Fruit fly (Drosophila melanogaster): ENCODE results near the gene CG5665.

CG5665 gene

DNA sequence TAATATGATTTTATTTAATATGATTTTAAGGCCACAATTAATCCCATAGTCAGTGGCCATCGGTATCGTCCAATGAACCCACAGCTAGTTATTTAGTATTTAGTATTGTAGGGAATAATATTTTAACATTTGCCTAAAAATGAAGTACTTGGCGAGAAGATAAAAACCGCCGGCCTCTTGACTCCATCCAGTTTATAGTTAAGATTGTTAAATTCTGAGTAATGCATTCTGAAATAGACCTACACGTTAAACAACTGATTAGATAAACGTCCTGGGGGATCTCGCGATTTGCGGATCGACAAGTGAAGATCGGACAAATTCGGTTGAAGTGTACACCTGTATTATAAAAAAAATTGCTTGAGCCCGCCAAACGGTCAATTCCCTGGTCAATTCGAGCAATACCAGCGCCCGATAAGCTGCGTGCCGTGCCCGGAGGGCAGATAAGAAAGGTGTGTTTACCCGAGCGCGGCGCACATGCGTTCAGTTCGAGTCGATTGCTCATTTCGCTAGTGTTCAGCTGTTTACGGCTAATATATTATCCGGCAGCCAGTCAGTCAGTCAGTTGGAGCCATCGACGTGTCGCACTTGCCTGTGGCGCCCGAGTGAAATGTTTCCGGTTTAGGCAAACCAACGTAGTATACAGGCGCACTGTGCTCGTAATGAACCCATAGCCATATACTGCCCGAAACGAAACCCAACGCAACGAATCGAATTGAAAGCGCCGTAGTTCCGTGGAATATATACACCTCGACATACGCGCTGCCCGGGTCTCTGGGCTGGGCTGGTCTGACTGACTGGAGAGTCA lies 28.9 kb downstream of the CG5665 start:
- TF ChIP-seq CG7368 (GFP tag; optimal IDR thresholded peaks at IDR 0.05) (no peak), achi (GFP tag; optimal IDR thresholded peaks at IDR 0.05) (no peak), CG6163 (GFP tag; IDR thresholded peaks at IDR 0.05) (peak; percentile 23; the same call in 1 of the 3 replicates), CG9139 (GFP tag; optimal IDR thresholded peaks at IDR 0.05) (no peak), OdsH (GFP tag; optimal IDR thresholded peaks at IDR 0.05) (no peak), Sox102F (GFP tag; optimal IDR thresholded peaks at IDR 0.05) (no peak), salr (GFP tag; optimal IDR thresholded peaks at IDR 0.05) (no peak), Ets21C (GFP tag; optimal IDR thresholded peaks at IDR 0.05) (no peak), eg (GFP tag; IDR thresholded peaks at IDR 0.05) (no peak), CG6276 (GFP tag; optimal IDR thresholded peaks at IDR 0.05) (no peak), fkh (GFP tag; optimal IDR thresholded peaks at IDR 0.05) (peak; percentile 26), dac (GFP tag; optimal IDR thresholded peaks at IDR 0.05) (no peak), esn (GFP tag; optimal IDR thresholded peaks at IDR 0.05) (no peak), Sox15 (GFP tag; optimal IDR thresholded peaks at IDR 0.05) (no peak), spab (GFP tag; optimal IDR thresholded peaks at IDR 0.05) (no peak), Ets96B (tag; optimal IDR thresholded peaks at IDR 0.05) (no peak), cyc (GFP tag; optimal IDR thresholded peaks at IDR 0.05) (no peak), CG8632 (GFP tag; optimal IDR thresholded peaks at IDR 0.05) (no peak), CG16779 (tag; optimal IDR thresholded peaks at IDR 0.05) (no peak), Eip75B (GFP tag; optimal IDR thresholded peaks at IDR 0.05) (no peak), CG6792 (GFP tag; optimal IDR thresholded peaks at IDR 0.05) (no peak), CG10631 (GFP tag; optimal IDR thresholded peaks at IDR 0.05) (no peak), vri (GFP tag; optimal IDR thresholded peaks at IDR 0.05) (peak; percentile 44), Hr4 (GFP tag; optimal IDR thresholded peaks at IDR 0.05) (no peak), Met (GFP tag; optimal IDR thresholded peaks at IDR 0.05) (no peak), Smox (GFP tag; optimal IDR thresholded peaks at IDR 0.05) (no peak), Eip78C (GFP tag) (peak; percentile 24), CG3032 (tag; optimal IDR thresholded peaks at IDR 0.05) (no peak), Lpt (GFP tag; optimal IDR thresholded peaks at IDR 0.05) (no peak), topi (GFP tag; optimal IDR thresholded peaks at IDR 0.05) (no peak), pdm3 (GFP tag; optimal IDR thresholded peaks at IDR 0.05) (no peak), Eip93F (GFP tag; optimal IDR thresholded peaks at IDR 0.05) (no peak), CG15336 (GFP tag; IDR thresholded peaks at IDR 0.05) (no peak), acj6 (GFP tag; optimal IDR thresholded peaks at IDR 0.05) (no peak), CG6854 (GFP tag; optimal IDR thresholded peaks at IDR 0.05) (no peak), svp (GFP tag) (peak; percentile 88)

DNA sequence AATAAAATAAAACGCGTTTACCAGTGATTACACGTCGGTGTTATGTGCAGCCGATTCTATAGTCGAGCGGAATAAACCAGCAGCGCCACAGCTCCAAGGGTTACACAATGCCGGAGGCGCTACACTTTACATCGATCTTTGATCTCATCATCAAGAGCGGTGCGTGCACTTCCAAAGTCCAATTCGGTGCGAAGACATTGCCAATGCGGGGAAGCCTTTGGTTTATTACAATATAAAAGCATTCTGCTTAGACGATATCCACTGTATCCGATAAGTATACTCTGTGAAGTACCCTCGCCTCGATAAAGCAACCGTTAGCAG lies 29.5 kb downstream of the CG5665 start:
- TF ChIP-seq Ets96B (tag; optimal IDR thresholded peaks at IDR 0.05) (no peak), net (GFP tag; optimal IDR thresholded peaks at IDR 0.05) (no peak), Blimp-1 (GFP tag; optimal IDR thresholded peaks at IDR 0.05) (no peak), Eip78C (GFP tag) (peak; percentile 27), Sox102F (GFP tag; optimal IDR thresholded peaks at IDR 0.05) (no peak), lz (GFP tag; optimal IDR thresholded peaks at IDR 0.05) (no peak), OdsH (GFP tag; optimal IDR thresholded peaks at IDR 0.05) (no peak), CG8632 (GFP tag; optimal IDR thresholded peaks at IDR 0.05) (no peak), Lpt (GFP tag; optimal IDR thresholded peaks at IDR 0.05) (no peak), CG4318 (GFP tag; optimal IDR thresholded peaks at IDR 0.05) (no peak), achi (GFP tag; optimal IDR thresholded peaks at IDR 0.05) (no peak), Met (GFP tag; optimal IDR thresholded peaks at IDR 0.05) (no peak), Smox (GFP tag; optimal IDR thresholded peaks at IDR 0.05) (no peak), salr (GFP tag; optimal IDR thresholded peaks at IDR 0.05) (no peak), pdm3 (GFP tag; optimal IDR thresholded peaks at IDR 0.05) (no peak), Sox15 (GFP tag; optimal IDR thresholded peaks at IDR 0.05) (no peak), fkh (GFP tag; optimal IDR thresholded peaks at IDR 0.05) (no peak), acj6 (GFP tag; optimal IDR thresholded peaks at IDR 0.05) (no peak), Eip75B (GFP tag; optimal IDR thresholded peaks at IDR 0.05) (no peak), spab (GFP tag; optimal IDR thresholded peaks at IDR 0.05) (peak; percentile 18), Eip93F (GFP tag; optimal IDR thresholded peaks at IDR 0.05) (no peak), svp (GFP tag) (no peak), fd85E (GFP tag; optimal IDR thresholded peaks at IDR 0.05) (no peak), dsx (GFP tag; optimal IDR thresholded peaks at IDR 0.05; ENCODE audit: poor library complexity, severe bottlenecking) (no peak), CG6276 (GFP tag; optimal IDR thresholded peaks at IDR 0.05) (peak; percentile 43), fd59A (GFP tag; optimal IDR thresholded peaks at IDR 0.05) (no peak), cyc (GFP tag; optimal IDR thresholded peaks at IDR 0.05) (no peak), vri (GFP tag; optimal IDR thresholded peaks at IDR 0.05) (no peak), CG32006 (GFP tag; optimal IDR thresholded peaks at IDR 0.05) (no peak), Hr38 (GFP tag; optimal IDR thresholded peaks at IDR 0.05) (no peak), Hr4 (GFP tag; optimal IDR thresholded peaks at IDR 0.05) (no peak), CG31627 (GFP tag; optimal IDR thresholded peaks at IDR 0.05) (no peak), CG9139 (GFP tag; optimal IDR thresholded peaks at IDR 0.05) (peak; percentile 49), esn (GFP tag; optimal IDR thresholded peaks at IDR 0.05) (no peak), CG11294 (GFP tag; IDR thresholded peaks at IDR 0.05) (no peak)

All from whole organism, prepupa.